Fruit fly (Drosophila melanogaster) whole organism, pupa: Measurements from ENCODE around the gene CG14339.

Source experiments
- CG13204 ChIP-seq: fragments of 200-800 bp; sonication (Bioruptor generic); optimal IDR thresholded peaks from 2 replicates; lab custom pipeline; 2018; ENCODE audit warnings: missing biosample characterization, mild to moderate bottlenecking, missing genetic modification characterization, moderate library complexity
- CG34367 ChIP-seq: fragments of 200-800 bp; sonication (Bioruptor generic); optimal IDR thresholded peaks from 2 replicates; lab custom pipeline; 2018; ENCODE audit warnings: missing biosample characterization, mild to moderate bottlenecking, missing genetic modification characterization
- D1 ChIP-seq: fragments of 200-800 bp; sonication (Bioruptor generic); optimal IDR thresholded peaks from 2 replicates; lab custom pipeline; 2018; ENCODE audit warnings: missing biosample characterization, mild to moderate bottlenecking, missing genetic modification characterization, moderate library complexity
- gl ChIP-seq: fragments of 200-800 bp; sonication (Bioruptor generic); optimal IDR thresholded peaks from 2 replicates; lab custom pipeline; 2018; ENCODE audit warnings: missing biosample characterization, mild to moderate bottlenecking, missing genetic modification characterization
- rn ChIP-seq: fragments of 200-800 bp; sonication (Bioruptor generic); IDR thresholded peaks from 2 replicates; pipeline ENCODE4 v1.3.6; 2022; ENCODE audit warnings: missing biosample characterization, missing genetic modification characterization

- TF ChIP-seq gl (no peak), CG34367 (no peak), CG13204 (no peak), rn (no peak), D1 (tag; lab: Kevin White, UChicago) (no peak)
Observed at dm6 chr2L:1157357-1157678, 49.0 kb downstream of the CG14339 start.
